Worm (Caenorhabditis elegans) whole organism, L1 larva: Measurements from ENCODE around the gene K09A9.8.

Experiments
- C16A3.4 ChIP-seq: fragments of 150-350 bp; optimal IDR thresholded peaks from 2 replicates; lab custom pipeline; 2014; ENCODE audit warnings: missing biosample characterization, missing genetic modification characterization
- Y116A8C.19 ChIP-seq: sonication (generic microtip); optimal IDR thresholded peaks from 2 replicates; lab custom pipeline; 2016; ENCODE audit warnings: missing compliant biosample characterization, missing genetic modification characterization, borderline replicate concordance
- aly-2 ChIP-seq: fragments of 150-350 bp; optimal IDR thresholded peaks from 2 replicates; lab custom pipeline; 2014; ENCODE audit warnings: missing biosample characterization, missing genetic modification characterization
- ceh-82 ChIP-seq, 3 experiments: fragments of 150-350 bp in 1 of 3; sonication (generic microtip) in 2 of 3; optimal IDR thresholded peaks; 2 replicates each; lab custom pipeline; 2014 to 2017; ENCODE audit warnings: missing biosample characterization in 3 of 3, missing genetic modification characterization in 3 of 3
- ceh-88 ChIP-seq: fragments of 200-800 bp; sonication (Bioruptor generic); IDR thresholded peaks from 2 replicates; pipeline ENCODE4 v1.3.6; 2022; ENCODE audit warnings: missing genetic modification characterization, missing compliant biosample characterization
- ceh-90 ChIP-seq: sonication (generic microtip); optimal IDR thresholded peaks from 2 replicates; lab custom pipeline; 2016; ENCODE audit warnings: missing genetic modification characterization, missing compliant biosample characterization
- dpl-1 ChIP-seq, 3 experiments: fragments of 150-350 bp in 2 of 3; sonication (generic microtip) in 1 of 3; optimal IDR thresholded peaks; 2 replicates each; lab custom pipeline; 2014 to 2017; ENCODE audit warnings: missing biosample characterization in 3 of 3, missing genetic modification characterization in 3 of 3, missing genetic modification reagents in 3 of 3
- dsc-1 ChIP-seq: sonication (generic microtip); optimal IDR thresholded peaks from 2 replicates; lab custom pipeline; 2016; ENCODE audit warnings: mild to moderate bottlenecking, missing genetic modification characterization, missing compliant biosample characterization
- efl-3 ChIP-seq: fragments of 200-800 bp; sonication (Bioruptor generic); optimal IDR thresholded peaks from 2 replicates; lab custom pipeline; 2018; ENCODE audit warnings: mild to moderate bottlenecking, missing genetic modification characterization, missing compliant biosample characterization
- egl-13 ChIP-seq: sonication (generic microtip); optimal IDR thresholded peaks from 2 replicates; lab custom pipeline; 2016; ENCODE audit warnings: missing genotype, missing genetic modification reagents, missing genetic modification characterization, missing compliant biosample characterization
- egl-27 ChIP-seq, 2 experiments: fragments of 150-350 bp in 1 of 2; sonication (generic microtip); optimal IDR thresholded peaks; 3 replicates each; lab custom pipeline; 2017 to 2018; ENCODE audit warnings: missing biosample characterization in 2 of 2, missing genetic modification characterization in 2 of 2, missing genetic modification reagents in 2 of 2
- fkh-10 ChIP-seq: sonication (generic microtip); optimal IDR thresholded peaks from 2 replicates; lab custom pipeline; 2017; ENCODE audit warnings: missing biosample characterization, missing genetic modification reagents, missing genetic modification characterization
- fkh-4 ChIP-seq: sonication (generic microtip); optimal IDR thresholded peaks from 2 replicates; lab custom pipeline; 2016; ENCODE audit warnings: missing compliant biosample characterization, missing genetic modification characterization, borderline replicate concordance
- fkh-8 ChIP-seq: sonication (generic microtip); optimal IDR thresholded peaks from 2 replicates; lab custom pipeline; 2016; ENCODE audit warnings: mild to moderate bottlenecking, missing genetic modification characterization, missing compliant biosample characterization
- fos-1 ChIP-seq: fragments of 150-350 bp; optimal IDR thresholded peaks from 2 replicates; lab custom pipeline; 2014; ENCODE audit warnings: missing biosample characterization, missing genetic modification characterization
- hlh-4 ChIP-seq: sonication (generic microtip); optimal IDR thresholded peaks from 2 replicates; lab custom pipeline; 2016; ENCODE audit warnings: mild to moderate bottlenecking, missing genetic modification characterization, missing compliant biosample characterization
- irx-1 ChIP-seq: sonication (generic microtip); optimal IDR thresholded peaks from 2 replicates; lab custom pipeline; 2016; ENCODE audit warnings: missing genetic modification characterization, missing compliant biosample characterization
- isw-1 ChIP-seq: fragments of 200-800 bp; sonication (Bioruptor generic); IDR thresholded peaks from 2 replicates; pipeline ENCODE4 v1.3.6; 2022; ENCODE audit warnings: missing genetic modification characterization, missing compliant biosample characterization
- jun-1 ChIP-seq: fragments of 150-350 bp; optimal IDR thresholded peaks from 2 replicates; lab custom pipeline; 2014; ENCODE audit warnings: missing biosample characterization, missing genetic modification reagents, missing genetic modification characterization
- lin-13 ChIP-seq: fragments of 150-350 bp; optimal IDR thresholded peaks from 2 replicates; lab custom pipeline; 2014; ENCODE audit warnings: missing biosample characterization, missing genetic modification reagents, missing genetic modification characterization
- lin-14 ChIP-seq: fragments of 200-800 bp; sonication (Bioruptor generic); optimal IDR thresholded peaks from 2 replicates; lab custom pipeline; 2018; ENCODE audit warnings: mild to moderate bottlenecking, missing genetic modification characterization, moderate library complexity, missing compliant biosample characterization
- lin-35 ChIP-seq, 2 experiments: fragments of 150-350 bp; optimal IDR thresholded peaks; 2 replicates each; lab custom pipeline; 2014; ENCODE audit warnings: missing biosample characterization in 2 of 2, missing genetic modification characterization in 2 of 2, missing genetic modification reagents in 2 of 2
- lsy-2 ChIP-seq, 2 experiments: fragments of 150-350 bp; optimal IDR thresholded peaks; 2 replicates each; lab custom pipeline; 2014; ENCODE audit warnings: missing biosample characterization in 2 of 2, missing genetic modification characterization in 2 of 2
- mab-9 ChIP-seq: fragments of 200-800 bp; sonication (Bioruptor generic); IDR thresholded peaks from 2 replicates; pipeline ENCODE4 v1.3.6; 2022; ENCODE audit warnings: missing genetic modification reagents, missing genetic modification characterization, missing compliant biosample characterization
- mdl-1 ChIP-seq, 2 experiments: fragments of 150-350 bp; optimal IDR thresholded peaks; 2 replicates each; lab custom pipeline; 2014 to 2017; ENCODE audit warnings: missing biosample characterization in 2 of 2, missing genetic modification characterization in 2 of 2, inconsistent platforms in 1 of 2
- mef-2 ChIP-seq: fragments of 150-350 bp; optimal IDR thresholded peaks from 2 replicates; lab custom pipeline; 2014; ENCODE audit warnings: missing biosample characterization, missing genetic modification characterization
- mep-1 ChIP-seq: fragments of 150-350 bp; optimal IDR thresholded peaks from 2 replicates; lab custom pipeline; 2014; ENCODE audit warnings: missing biosample characterization, missing genetic modification characterization
- nhr-11 ChIP-seq: fragments of 150-350 bp; optimal IDR thresholded peaks from 2 replicates; lab custom pipeline; 2014; ENCODE audit warnings: missing biosample characterization, missing genetic modification characterization
- nhr-19 ChIP-seq: fragments of 200-800 bp; sonication (Bioruptor generic); conservative IDR thresholded peaks from 2 replicates; pipeline ENCODE4 v1.3.6; 2022; ENCODE audit warnings: missing genetic modification characterization, missing compliant biosample characterization
- nhr-20 ChIP-seq: sonication (generic microtip); optimal IDR thresholded peaks from 2 replicates; lab custom pipeline; 2016; ENCODE audit warnings: mild to moderate bottlenecking, missing genetic modification characterization, missing compliant biosample characterization
- nhr-28 ChIP-seq: fragments of 150-350 bp; optimal IDR thresholded peaks from 2 replicates; lab custom pipeline; 2014; ENCODE audit warnings: missing biosample characterization, missing genetic modification characterization
- nhr-47 ChIP-seq: sonication (generic microtip); optimal IDR thresholded peaks from 2 replicates; lab custom pipeline; 2016; ENCODE audit warnings: mild to moderate bottlenecking, missing genetic modification characterization, moderate library complexity, missing compliant biosample characterization
- nhr-71 ChIP-seq: sonication (generic microtip); optimal IDR thresholded peaks from 2 replicates; lab custom pipeline; 2016; ENCODE audit warnings: mild to moderate bottlenecking, missing genetic modification characterization, moderate library complexity, missing compliant biosample characterization
- nhr-84 ChIP-seq: sonication (generic microtip); optimal IDR thresholded peaks from 2 replicates; lab custom pipeline; 2017; ENCODE audit warnings: missing biosample characterization, missing genetic modification characterization
- nhr-85 ChIP-seq: sonication (generic microtip); peaks from one replicate; lab custom pipeline; 2016; ENCODE audit warnings: missing genetic modification characterization, inconsistent platforms, missing compliant biosample characterization
- nhr-90 ChIP-seq: sonication (generic microtip); optimal IDR thresholded peaks from 2 replicates; lab custom pipeline; 2016; ENCODE audit warnings: mild to moderate bottlenecking, missing genetic modification characterization, missing compliant biosample characterization; ENCODE audit not compliant: poor library complexity
- rnt-1 ChIP-seq: sonication (generic microtip); optimal IDR thresholded peaks from 2 replicates; lab custom pipeline; 2016; ENCODE audit warnings: mild to moderate bottlenecking, missing genetic modification characterization, moderate library complexity, missing compliant biosample characterization
- skn-1 ChIP-seq: fragments of 150-350 bp; optimal IDR thresholded peaks from 2 replicates; lab custom pipeline; 2014; ENCODE audit warnings: missing biosample characterization, missing genetic modification characterization
- snu-23 ChIP-seq: sonication (generic microtip); optimal IDR thresholded peaks from 2 replicates; lab custom pipeline; 2016; ENCODE audit warnings: missing genetic modification characterization, missing compliant biosample characterization
- sptf-1 ChIP-seq: fragments of 150-350 bp; optimal IDR thresholded peaks from 2 replicates; lab custom pipeline; 2014; ENCODE audit warnings: missing biosample characterization, missing genetic modification characterization
- unc-30 ChIP-seq: sonication (generic microtip); optimal IDR thresholded peaks from 2 replicates; lab custom pipeline; 2017; ENCODE audit warnings: missing biosample characterization, missing genetic modification characterization
- unc-86 ChIP-seq: sonication (generic microtip); optimal IDR thresholded peaks from 2 replicates; lab custom pipeline; 2016; ENCODE audit warnings: missing genetic modification characterization, missing compliant biosample characterization
- vab-15 ChIP-seq: sonication (generic microtip); optimal IDR thresholded peaks from 2 replicates; lab custom pipeline; 2017; ENCODE audit warnings: missing genotype, mild to moderate bottlenecking, missing genetic modification characterization, missing compliant biosample characterization
- xbp-1 ChIP-seq: sonication (generic microtip); optimal IDR thresholded peaks from 2 replicates; lab custom pipeline; 2016; ENCODE audit warnings: missing genetic modification characterization, missing compliant biosample characterization
- zip-4 ChIP-seq: fragments of 200-800 bp; sonication (Bioruptor generic); optimal IDR thresholded peaks from 2 replicates; lab custom pipeline; 2018; ENCODE audit warnings: mild to moderate bottlenecking, missing genetic modification characterization, moderate library complexity, missing compliant biosample characterization
- ztf-11 ChIP-seq, 2 experiments: sonication (generic microtip); optimal IDR thresholded peaks; 2 replicates each; lab custom pipeline; 2016 to 2017; ENCODE audit warnings: missing genetic modification characterization in 2 of 2, missing biosample characterization in 1 of 2, missing compliant biosample characterization in 1 of 2

K09A9.8 gene

DNA sequence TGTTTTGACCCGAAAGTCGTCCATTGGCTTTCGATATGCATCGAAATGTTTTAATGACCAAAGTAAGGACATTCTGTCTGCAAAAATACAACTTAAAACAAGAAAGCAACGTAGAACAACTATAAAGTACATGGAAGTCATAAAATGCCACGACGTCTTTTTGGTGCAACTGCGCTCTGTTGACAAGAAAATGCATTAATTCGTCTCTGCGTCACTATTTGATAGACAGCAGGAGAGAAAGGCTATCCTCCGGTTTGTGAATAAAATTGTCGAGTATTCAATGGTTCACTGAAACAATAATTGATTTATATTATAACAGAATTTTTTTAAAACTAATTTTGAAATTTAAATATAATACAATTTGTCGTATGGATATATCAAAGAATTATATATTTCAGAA lies 19.5 kb upstream of the K09A9.8 start, which contains the start of gene ergi-3 (continued):
- peak; percentile 69 for TF ChIP-seq xbp-1 (tag; lab: Kevin White, UChicago)
- TF ChIP-seq fkh-4 (tag; lab: Kevin White, UChicago): no peak
- no peak for TF ChIP-seq sptf-1
- TF ChIP-seq ceh-82 (tag; optimal IDR thresholded peaks at IDR 0.05; lab: Kevin White, UChicago): peak in 2 of 3 experiments; percentile 1 to 79
- TF ChIP-seq C16A3.4 (tag; lab: Kevin White, UChicago): peak; percentile 73
- peak; percentile 17 for TF ChIP-seq rnt-1 (tag; lab: Kevin White, UChicago)
- TF ChIP-seq jun-1: peak; percentile 5
- TF ChIP-seq unc-86 (tag; lab: Kevin White, UChicago): no peak
- 0 out of 2 replicates have a peak, but pooled peaks have one; percentile 16 for TF ChIP-seq nhr-19 (GFP tag; lab: Robert Waterston, UW)
- peak; percentile 27 for TF ChIP-seq lin-13 (GFP tag; lab: Kevin White, UChicago)
- no peak for TF ChIP-seq mab-9 (GFP tag; lab: Robert Waterston, UW)
- peak; percentile 29 for TF ChIP-seq nhr-84
- TF ChIP-seq nhr-85: no peak
- no peak for TF ChIP-seq fkh-10 (GFP tag; lab: Kevin White, UChicago)
- peak in 2 of 3 experiments; percentile 28 to 57 for TF ChIP-seq dpl-1 (GFP tag; optimal IDR thresholded peaks at IDR 0.05; lab: Kevin White, UChicago)
- no peak for TF ChIP-seq egl-13 (tag; lab: Kevin White, UChicago)
- TF ChIP-seq, all 84 proteins: peak for 34

DNA sequence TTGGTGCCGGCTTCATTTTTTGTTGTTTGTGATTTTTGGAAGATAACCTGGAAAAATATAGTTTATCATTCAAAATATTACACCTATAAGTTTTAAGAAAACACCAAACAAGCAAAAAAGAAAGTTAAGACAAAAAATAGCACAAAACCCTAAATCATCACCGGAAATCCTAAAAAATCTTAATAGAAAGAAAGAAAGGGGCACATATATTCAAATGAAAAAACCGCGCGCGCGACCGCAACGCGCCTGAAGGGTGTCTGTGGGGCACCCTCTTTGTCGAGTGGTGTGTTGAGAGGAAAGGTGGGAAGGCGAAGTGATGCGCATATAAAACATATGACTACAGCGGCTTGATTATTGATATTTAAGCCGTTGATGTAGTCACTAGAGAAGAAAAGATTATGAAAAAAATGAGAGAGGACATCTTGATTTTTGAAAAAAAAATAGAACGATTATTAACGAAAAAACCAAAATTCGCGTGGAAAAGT lies 16.8 kb upstream of the K09A9.8 start, which contains the start of gene K09E9.3:
K09E9.3 (minus strand) TSS at position 51 of the 485 bp plus-strand sequence.
- peak in 1 of 2 experiments; percentile 16 for TF ChIP-seq lsy-2 (tag; optimal IDR thresholded peaks at IDR 0.05; lab: Kevin White, UChicago)
- no peak for TF ChIP-seq nhr-28 (tag; lab: Kevin White, UChicago)
- no peak for TF ChIP-seq nhr-11 (tag; lab: Kevin White, UChicago)
- no peak for TF ChIP-seq nhr-90 (tag; lab: Kevin White, UChicago)
- peak; percentile 14 for TF ChIP-seq snu-23
- peak; percentile 14 for TF ChIP-seq lin-14 (GFP tag; lab: Kevin White, UChicago)
- no peak for TF ChIP-seq ztf-11 (tag; optimal IDR thresholded peaks at IDR 0.05; lab: Kevin White, UChicago)
- TF ChIP-seq lin-35 (GFP tag; optimal IDR thresholded peaks at IDR 0.05; lab: Kevin White, UChicago): peak in 1 of 2 experiments; percentile 11
- peak; percentile 28 for TF ChIP-seq dsc-1 (tag; lab: Kevin White, UChicago)
- no peak for TF ChIP-seq vab-15 (tag; lab: Kevin White, UChicago)
- TF ChIP-seq mep-1: peak; percentile 9
- peak; percentile 24 for TF ChIP-seq nhr-47 (tag; lab: Kevin White, UChicago)
- no peak for TF ChIP-seq unc-30 (tag; lab: Kevin White, UChicago)
- TF ChIP-seq skn-1: peak; percentile 16
- no peak for TF ChIP-seq fkh-4 (tag; lab: Kevin White, UChicago)
- peak; percentile 14 for TF ChIP-seq nhr-71 (tag; lab: Kevin White, UChicago)
- peak; percentile 12 for TF ChIP-seq fkh-8
- no peak for TF ChIP-seq jun-1
- peak; percentile 17 for TF ChIP-seq nhr-20 (tag; lab: Kevin White, UChicago)

DNA sequence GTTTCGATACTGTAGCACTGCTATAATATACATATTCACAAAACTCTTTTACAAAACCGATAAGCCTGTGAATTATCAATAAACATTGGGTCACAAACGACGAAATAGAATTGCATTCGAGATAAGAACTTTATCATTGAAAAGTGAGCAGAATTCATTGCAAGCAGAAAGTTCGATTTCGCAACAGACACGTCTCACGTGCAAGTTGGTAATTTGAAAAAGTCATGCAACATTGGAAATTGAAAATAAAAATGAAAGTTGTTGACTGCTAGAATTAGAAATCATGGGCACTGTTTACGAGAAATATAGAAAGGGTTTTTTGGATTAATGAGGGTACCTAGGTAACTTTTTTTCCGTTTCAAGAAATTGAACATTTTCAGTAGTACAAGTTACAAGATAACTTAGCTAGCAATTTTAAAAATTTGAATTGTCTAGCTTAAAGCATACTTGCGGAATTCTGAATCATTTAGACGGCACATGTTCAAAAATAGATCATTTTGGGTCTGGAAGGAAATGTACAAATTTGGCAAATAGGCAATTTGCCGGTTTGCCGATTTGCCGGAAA lies 13.6 kb upstream of the K09A9.8 start:
- TF ChIP-seq rnt-1 (tag; lab: Kevin White, UChicago): no peak
- no peak for TF ChIP-seq hlh-4 (tag; lab: Kevin White, UChicago)
- TF ChIP-seq Y116A8C.19 (tag; lab: Kevin White, UChicago): no peak
- no peak for TF ChIP-seq mef-2 (tag; lab: Kevin White, UChicago)
- peak; percentile 76 for TF ChIP-seq zip-4 (GFP tag; lab: Kevin White, UChicago)
- peak; percentile 52 for TF ChIP-seq nhr-47 (tag; lab: Kevin White, UChicago)
- TF ChIP-seq lin-13 (GFP tag; lab: Kevin White, UChicago): no peak
- TF ChIP-seq ztf-11 (tag; optimal IDR thresholded peaks at IDR 0.05; lab: Kevin White, UChicago): no peak
- TF ChIP-seq ceh-88 (GFP tag; lab: Robert Waterston, UW): no peak
- no peak for TF ChIP-seq vab-15 (tag; lab: Kevin White, UChicago)
- no peak for TF ChIP-seq nhr-11 (tag; lab: Kevin White, UChicago)
- TF ChIP-seq ceh-90 (tag; lab: Kevin White, UChicago): no peak
- TF ChIP-seq egl-13 (tag; lab: Kevin White, UChicago): no peak
- peak; percentile 71 for TF ChIP-seq nhr-90 (tag; lab: Kevin White, UChicago)
- TF ChIP-seq fos-1 (tag; lab: Kevin White, UChicago): no peak
- TF ChIP-seq nhr-28 (tag; lab: Kevin White, UChicago): no peak
- peak; percentile 76 for TF ChIP-seq nhr-20 (tag; lab: Kevin White, UChicago)
- TF ChIP-seq irx-1 (tag; lab: Kevin White, UChicago): no peak
- TF ChIP-seq egl-27 (tag; optimal IDR thresholded peaks at IDR 0.05; lab: Kevin White, UChicago): no peak
- peak; percentile 98 for TF ChIP-seq aly-2 (tag; lab: Kevin White, UChicago)
- TF ChIP-seq mdl-1 (tag; optimal IDR thresholded peaks at IDR 0.05; lab: Kevin White, UChicago): peak in 1 of 2 experiments; percentile 83
- no peak for TF ChIP-seq isw-1 (GFP tag; lab: Robert Waterston, UW)
- TF ChIP-seq fkh-4 (tag; lab: Kevin White, UChicago): no peak
- no peak for TF ChIP-seq sptf-1
- TF ChIP-seq efl-3 (GFP tag; lab: Kevin White, UChicago): no peak
